Worm (Caenorhabditis elegans) whole organism, early embryonic: ENCODE measurements around the gene glr-8.

Experiments used
- ama-1 ChIP-seq: fragments of 150-350 bp; optimal IDR thresholded peaks from 2 replicates; lab custom pipeline; 2014
- ceh-13 ChIP-seq: fragments of 200-800 bp; sonication (Bioruptor generic); optimal IDR thresholded peaks from 2 replicates; lab custom pipeline; 2018; ENCODE audit warnings: mild to moderate bottlenecking, missing genetic modification characterization, missing compliant biosample characterization
- ets-7 ChIP-seq: sonication (generic microtip); optimal IDR thresholded peaks from 2 replicates; lab custom pipeline; 2016; ENCODE audit warnings: missing genotype, missing genetic modification characterization, missing compliant biosample characterization
- hmbx-1 ChIP-seq: sonication (generic microtip); optimal IDR thresholded peaks from 2 replicates; lab custom pipeline; 2016; ENCODE audit warnings: mild to moderate bottlenecking, missing genetic modification characterization, missing compliant biosample characterization
- sea-1 ChIP-seq: fragments of 200-800 bp; sonication (Bioruptor generic); conservative IDR thresholded peaks from 2 replicates; pipeline ENCODE4 v1.3.6; 2022; ENCODE audit warnings: missing genetic modification characterization, missing compliant biosample characterization

DNA sequence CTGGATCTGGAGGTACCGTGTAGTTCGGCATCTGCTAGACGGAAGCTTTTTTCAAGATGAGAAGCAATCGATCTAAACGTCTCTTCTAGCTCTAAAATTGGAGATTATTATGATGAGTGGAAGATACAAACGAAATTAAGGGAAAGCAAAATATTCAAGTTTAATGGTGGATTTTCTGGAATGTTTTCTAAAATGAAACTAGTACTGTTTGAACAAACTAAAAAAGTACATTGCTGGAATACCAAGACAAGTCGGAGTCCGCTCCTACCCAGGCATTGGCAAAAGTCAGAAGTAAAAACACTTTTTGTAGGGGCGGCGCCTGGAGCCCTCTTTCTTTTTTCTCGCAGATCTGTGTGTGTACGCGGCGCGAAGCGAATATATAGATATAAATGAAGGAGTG, 21.0 kb upstream of the glr-8 start, which contains the start of gene gar-1:
- TF ChIP-seq ets-7 (no peak), sea-1 (GFP tag; lab: Robert Waterston, UW) (no peak), ceh-13 (GFP tag; lab: Kevin White, UChicago) (no peak), ama-1 (lab: Kevin White, UChicago) (no peak), hmbx-1 (no peak)
